Worm (Caenorhabditis elegans) whole organism, mixed stage, embryonic: ENCODE results near the gene Y38F1A.8.
"Not testable (repeated sequence)": the region's sequence is repeated elsewhere in the genome, so short reads cannot be mapped to it uniquely, and the experiment has no call there.

Experiments used
- M03D4.4 ChIP-seq: sonication (generic microtip); optimal IDR thresholded peaks from 2 replicates; lab custom pipeline; 2017; ENCODE audit warnings: mild to moderate bottlenecking, missing genetic modification characterization, missing compliant biosample characterization
- blmp-1 ChIP-seq: fragments of 150-350 bp; optimal IDR thresholded peaks from 2 replicates; lab custom pipeline; 2014; ENCODE audit warnings: missing biosample characterization, missing genetic modification characterization
- ceh-39 ChIP-seq: fragments of 150-350 bp; optimal IDR thresholded peaks from 2 replicates; lab custom pipeline; 2014; ENCODE audit warnings: missing biosample characterization, missing genetic modification characterization
- ces-1 ChIP-seq: fragments of 150-350 bp; optimal IDR thresholded peaks from 2 replicates; lab custom pipeline; 2014; ENCODE audit warnings: missing biosample characterization, missing genetic modification reagents, missing genetic modification characterization
- cnd-1 ChIP-seq: fragments of 200-800 bp; sonication (Bioruptor generic); optimal IDR thresholded peaks from 2 replicates; lab custom pipeline; 2018; ENCODE audit warnings: mild to moderate bottlenecking, missing genetic modification characterization, missing compliant biosample characterization
- flh-1 ChIP-seq: fragments of 200-800 bp; sonication (Bioruptor generic); optimal IDR thresholded peaks from 2 replicates; lab custom pipeline; 2018; ENCODE audit warnings: mild to moderate bottlenecking, missing genetic modification characterization, moderate library complexity, missing compliant biosample characterization
- hlh-1 ChIP-seq: fragments of 150-350 bp; optimal IDR thresholded peaks from 2 replicates; lab custom pipeline; 2014; ENCODE audit warnings: missing biosample characterization, missing genetic modification reagents, missing genetic modification characterization
- lin-13 ChIP-seq: fragments of 150-350 bp; optimal IDR thresholded peaks from 2 replicates; lab custom pipeline; 2014; ENCODE audit warnings: missing biosample characterization, missing genetic modification characterization
- lin-32 ChIP-seq: fragments of 200-800 bp; sonication (Bioruptor generic); optimal IDR thresholded peaks from 2 replicates; lab custom pipeline; 2018; ENCODE audit warnings: mild to moderate bottlenecking, missing genetic modification characterization, missing compliant biosample characterization
- lsy-2 ChIP-seq: fragments of 150-350 bp; optimal IDR thresholded peaks from 2 replicates; lab custom pipeline; 2014; ENCODE audit warnings: missing biosample characterization, missing genetic modification characterization
- mep-1 ChIP-seq: fragments of 150-350 bp; optimal IDR thresholded peaks from 2 replicates; lab custom pipeline; 2017; ENCODE audit warnings: missing biosample characterization, missing genetic modification reagents, missing genetic modification characterization, inconsistent platforms
- mls-2 ChIP-seq: sonication (generic microtip); optimal IDR thresholded peaks from 2 replicates; lab custom pipeline; 2016; ENCODE audit warnings: mild to moderate bottlenecking, missing genetic modification characterization, moderate library complexity, missing compliant biosample characterization
- nhr-12 ChIP-seq: fragments of 150-350 bp; optimal IDR thresholded peaks from 2 replicates; lab custom pipeline; 2014; ENCODE audit warnings: missing biosample characterization, missing genetic modification characterization
- nhr-2 ChIP-seq: fragments of 150-350 bp; optimal IDR thresholded peaks from 2 replicates; lab custom pipeline; 2014; ENCODE audit warnings: missing biosample characterization, missing genetic modification characterization
- nhr-237 ChIP-seq: fragments of 150-350 bp; optimal IDR thresholded peaks from 2 replicates; lab custom pipeline; 2014; ENCODE audit warnings: missing biosample characterization, missing genetic modification characterization
- sem-2 ChIP-seq: fragments of 200-800 bp; sonication (Bioruptor generic); optimal IDR thresholded peaks from 2 replicates; lab custom pipeline; 2018; ENCODE audit warnings: mild to moderate bottlenecking, missing genetic modification characterization, missing compliant biosample characterization
- sptf-1 ChIP-seq: sonication (generic microtip); optimal IDR thresholded peaks from 2 replicates; lab custom pipeline; 2017; ENCODE audit warnings: mild to moderate bottlenecking, missing genetic modification characterization, moderate library complexity, missing compliant biosample characterization
- unc-120 ChIP-seq: sonication (generic microtip); optimal IDR thresholded peaks from 2 replicates; lab custom pipeline; 2017; ENCODE audit warnings: missing genetic modification characterization, missing compliant biosample characterization; ENCODE audit not compliant: poor library complexity, severe bottlenecking
- unc-39 ChIP-seq: fragments of 150-350 bp; optimal IDR thresholded peaks from 2 replicates; lab custom pipeline; 2014; ENCODE audit warnings: missing biosample characterization, missing genetic modification characterization
- unc-62 ChIP-seq: fragments of 150-350 bp; optimal IDR thresholded peaks from 2 replicates; lab custom pipeline; 2014; ENCODE audit warnings: missing biosample characterization, missing genetic modification reagents, missing genetic modification characterization
- zip-8 ChIP-seq: fragments of 150-350 bp; optimal IDR thresholded peaks from 2 replicates; lab custom pipeline; 2014; ENCODE audit warnings: missing biosample characterization, missing genetic modification characterization
- ztf-11 ChIP-seq: fragments of 150-350 bp; optimal IDR thresholded peaks from 2 replicates; lab custom pipeline; 2014; ENCODE audit warnings: missing biosample characterization, missing genetic modification characterization

The Y38F1A.8 gene

DNA sequence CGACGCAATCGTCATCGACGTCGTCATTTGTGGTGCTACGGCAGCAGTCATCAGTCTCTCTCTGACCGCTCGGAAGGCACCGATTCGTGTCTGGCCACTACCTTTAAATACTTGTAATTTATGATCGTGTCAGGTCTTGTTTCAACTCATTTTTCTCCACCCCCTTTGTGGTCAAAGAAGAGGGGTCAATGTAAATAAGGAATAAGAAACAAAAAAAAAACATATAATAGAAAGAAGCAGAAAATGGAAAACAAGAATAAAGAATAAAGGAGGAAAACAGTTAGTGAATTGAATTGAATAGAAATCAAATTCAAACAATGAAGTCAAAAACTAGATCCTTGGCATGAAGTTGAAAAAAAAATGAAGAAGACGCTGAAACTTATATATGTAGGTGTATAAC is at the start of gene Y38F1A.8:
Gene Y38F1A.8, minus strand, starts transcription at position 101 of the 400 bp plus-strand sequence.
- TF ChIP-seq hlh-1 (tag; lab: Kevin White, UChicago): no peak
- no peak for TF ChIP-seq mep-1 (tag; lab: Kevin White, UChicago)
- TF ChIP-seq zip-8 (tag; lab: Kevin White, UChicago): no peak

DNA sequence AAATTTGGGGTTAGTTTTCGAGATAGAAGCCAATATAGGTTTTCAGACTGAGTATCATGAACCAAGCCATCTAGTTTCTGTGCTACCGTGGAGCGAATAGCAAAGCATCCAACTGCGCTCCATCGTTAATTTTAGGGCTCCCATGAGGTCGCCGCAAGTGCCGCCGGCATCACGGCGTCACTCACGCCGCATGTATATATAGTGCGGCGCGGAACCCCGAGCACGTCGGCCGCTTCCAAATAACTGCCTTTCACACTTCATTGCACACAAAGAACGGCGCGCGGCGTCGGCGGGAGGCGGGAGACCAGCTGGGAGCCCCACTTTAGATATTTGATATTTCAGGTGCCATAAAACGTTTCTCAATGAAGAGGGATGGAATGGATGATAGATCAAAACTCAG is 49.4 kb upstream of the Y38F1A.8 start:
- TF ChIP-seq unc-62 (GFP tag; lab: Kevin White, UChicago) (no peak), M03D4.4 (tag; lab: Kevin White, UChicago) (no peak), flh-1 (GFP tag; lab: Kevin White, UChicago) (no peak), lin-13 (no peak), unc-39 (tag; lab: Kevin White, UChicago) (no peak), ces-1 (no peak), lin-32 (GFP tag; lab: Kevin White, UChicago) (no peak), sptf-1 (tag; lab: Kevin White, UChicago) (no peak)

DNA sequence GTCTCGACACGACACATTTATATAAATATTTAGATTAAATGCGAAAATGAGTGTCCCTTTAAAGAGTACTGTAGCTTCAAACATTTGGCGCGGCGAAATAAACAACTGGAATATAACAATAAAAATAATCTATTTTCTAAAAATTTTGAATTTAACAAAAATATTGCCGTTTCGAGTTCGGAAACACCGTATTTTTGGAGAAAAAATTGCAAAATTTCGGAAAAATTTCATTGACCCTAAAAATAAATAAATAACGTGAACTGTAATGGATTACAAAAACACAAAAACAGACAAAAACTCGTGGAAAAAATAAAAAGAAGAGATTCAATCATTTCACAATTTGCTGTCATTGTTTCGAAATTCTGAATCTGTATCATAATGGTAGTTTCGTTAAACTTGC is 47.0 kb upstream of the Y38F1A.8 start, which contains the start of gene F42G4.2:
Gene F42G4.2, plus strand, starts transcription at position 301 of the 400 bp plus-strand sequence.
- not testable (repeated sequence) for TF ChIP-seq nhr-237, cnd-1, unc-39 (tag; lab: Kevin White, UChicago)

DNA sequence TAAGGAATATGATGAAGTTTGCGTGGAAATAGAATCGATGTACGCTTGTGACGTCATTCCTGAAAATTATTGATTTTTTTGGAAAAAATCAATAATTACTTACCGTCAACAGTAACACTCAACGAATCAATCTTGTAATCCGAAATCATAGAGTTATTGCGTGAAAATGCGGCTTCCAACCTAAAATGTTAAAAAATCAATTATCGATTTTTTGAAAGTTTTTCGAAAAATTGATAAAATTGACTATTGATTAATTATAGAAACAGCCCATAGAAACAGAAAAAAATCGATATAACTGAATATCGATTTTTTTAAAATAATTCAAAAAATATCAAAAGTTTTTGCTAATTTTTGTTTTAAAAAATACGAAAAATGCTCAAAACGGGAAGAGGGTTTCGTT is 46.5 kb upstream of the Y38F1A.8 start, which contains the start of gene F42G4.7:
Gene F42G4.7, minus strand, starts transcription at position 185 of the 400 bp plus-strand sequence.
- TF ChIP-seq unc-62 (GFP tag; lab: Kevin White, UChicago); hlh-1 (tag; lab: Kevin White, UChicago); mls-2 (tag; lab: Kevin White, UChicago): not testable (repeated sequence)
- TF ChIP-seq, all 35 proteins: peak for 0; not testable (repeated sequence) for 35

DNA sequence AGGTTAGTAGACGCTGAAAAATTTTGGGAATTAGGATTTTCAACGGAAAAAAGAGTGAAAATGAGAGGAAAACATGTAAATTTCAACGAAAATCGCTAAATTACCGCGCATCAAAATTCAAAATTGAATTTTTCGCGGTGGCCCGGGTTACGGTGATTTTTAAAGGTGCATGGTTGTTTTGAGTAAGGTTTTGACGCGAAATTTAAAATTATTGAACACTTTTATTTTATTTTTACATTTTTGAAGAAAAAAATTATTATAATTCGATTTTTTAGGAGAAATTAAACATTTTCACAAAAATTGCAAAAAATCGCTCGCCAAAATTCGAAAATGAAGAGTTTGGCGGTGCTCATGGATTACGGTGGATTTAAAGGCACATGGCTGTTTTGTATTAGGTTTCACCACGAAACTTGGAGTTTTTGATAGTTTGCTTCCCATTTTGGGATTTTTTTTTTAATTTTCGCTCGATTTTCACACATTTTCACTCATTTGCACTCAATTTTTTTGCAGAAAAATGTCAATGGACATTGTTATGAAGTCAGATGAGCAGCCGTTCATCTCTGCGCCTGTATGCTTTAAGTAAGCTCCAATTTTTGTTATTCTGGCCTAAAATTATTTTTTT is 42.9 kb upstream of the Y38F1A.8 start, which contains the start of gene puf-6:
Gene puf-6, minus strand, starts transcription at position 13 of the 622 bp plus-strand sequence.
- TF ChIP-seq mep-1, hlh-1, cnd-1 (tag; lab: Kevin White, UChicago): not testable (repeated sequence)

DNA sequence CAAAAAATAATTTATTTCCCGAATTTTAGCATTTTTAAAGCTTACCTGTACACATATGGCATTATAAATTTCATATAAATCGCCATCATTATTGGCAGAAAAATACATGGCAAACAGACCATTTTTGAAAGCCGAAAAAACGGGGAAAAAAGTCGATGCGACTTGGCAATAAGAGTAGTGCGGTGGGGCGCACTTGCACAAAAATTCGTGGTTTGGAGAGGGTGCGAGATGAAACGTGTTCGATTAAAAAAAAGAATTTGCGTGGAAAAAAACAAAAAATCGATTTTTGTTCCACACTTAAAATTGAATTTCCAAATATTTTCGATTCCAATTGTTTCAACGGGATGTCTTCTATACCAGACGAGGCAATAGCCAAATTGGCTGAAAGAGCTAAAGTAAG is 36.1 kb upstream of the Y38F1A.8 start, which contains the start of gene F18A11.3:
Gene F18A11.3, minus strand, starts transcription at position 125 of the 400 bp plus-strand sequence.
- TF ChIP-seq ces-1 (peak; percentile 2), ceh-39 (tag; lab: Kevin White, UChicago) (no peak), mep-1 (tag; lab: Kevin White, UChicago) (peak; percentile 42), sem-2 (no peak), nhr-12 (no peak), nhr-237 (tag; lab: Kevin White, UChicago) (no peak), lsy-2 (tag; lab: Kevin White, UChicago) (peak; percentile 16), blmp-1 (tag; lab: Kevin White, UChicago) (no peak), ztf-11 (tag; lab: Kevin White, UChicago) (no peak), nhr-2 (tag; lab: Kevin White, UChicago) (no peak)

DNA sequence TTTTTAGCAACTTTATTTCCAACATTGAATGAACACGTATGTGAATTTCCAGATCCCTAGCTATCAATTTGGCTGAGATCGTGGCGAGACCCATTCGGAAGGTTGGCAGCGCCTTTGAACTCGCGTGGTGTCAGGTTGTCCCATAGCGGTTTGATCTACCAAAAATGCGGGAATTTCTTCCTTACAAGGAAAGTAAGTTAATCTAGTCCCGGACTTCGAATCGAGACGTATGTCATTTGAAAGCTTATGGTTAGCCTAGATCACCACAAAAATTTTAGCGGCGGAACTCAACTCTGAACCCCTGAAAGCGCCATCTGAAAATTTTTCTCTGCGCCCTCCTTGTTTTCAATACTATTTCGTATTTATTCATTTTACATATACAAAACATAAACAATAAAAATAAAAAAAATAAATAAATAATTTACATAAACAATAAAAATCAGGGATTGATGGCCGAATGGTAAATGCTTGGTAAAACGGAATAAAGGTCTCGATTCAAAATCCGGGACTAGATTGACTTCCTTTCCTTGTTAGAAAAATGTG is 31.1 kb upstream of the Y38F1A.8 start, which contains the start of gene F18A11.2:
Gene F18A11.2, plus strand, starts transcription at position 51 of the 543 bp plus-strand sequence.
- not testable (repeated sequence) for TF ChIP-seq nhr-237, sptf-1, unc-120 (tag; lab: Kevin White, UChicago)
